Worm (Caenorhabditis elegans): ENCODE data around the gene dvc-1.
A peak's percentile ranks its signal among the peaks of the same experiment; 100 is the strongest.

Gene dvc-1

DNA sequence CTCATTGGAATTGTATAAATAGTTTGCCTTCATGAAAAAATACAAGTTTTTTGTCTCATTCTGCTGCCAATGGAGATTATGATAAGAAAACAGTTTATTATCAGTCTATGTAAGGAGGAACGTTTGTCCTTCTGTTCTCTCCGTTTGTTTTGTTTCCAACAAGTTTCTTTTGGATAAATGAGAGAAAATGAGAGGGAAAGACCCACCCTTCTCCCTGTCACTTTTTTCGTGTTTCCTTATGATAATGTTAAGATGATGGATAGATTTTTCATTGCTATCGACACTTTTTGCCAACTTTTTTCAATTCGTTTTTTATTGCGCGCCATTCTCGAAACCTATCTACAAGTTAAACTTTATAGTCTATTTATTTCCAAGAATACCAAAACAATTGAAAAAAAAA, 8.0 kb downstream of the dvc-1 start:
- TF ChIP-seq dmd-4 (tag; optimal IDR thresholded peaks at IDR 0.05; ENCODE audit: borderline replicate concordance) (no peak), elt-2 (tag; optimal IDR thresholded peaks at IDR 0.05) (peak; percentile 8), elt-4 (tag; optimal IDR thresholded peaks at IDR 0.05) (no peak)

- TF ChIP-seq pros-1 (tag; optimal IDR thresholded peaks at IDR 0.05) (peak; percentile 9), nhr-11 (tag; optimal IDR thresholded peaks at IDR 0.05) (no peak), hlh-8 (tag; optimal IDR thresholded peaks at IDR 0.05) (peak; percentile 25), hlh-6 (tag; optimal IDR thresholded peaks at IDR 0.05) (no peak), elt-2 (tag; optimal IDR thresholded peaks at IDR 0.05) (peak; percentile 43), pha-2 (tag; optimal IDR thresholded peaks at IDR 0.05) (no peak), pat-9 (tag; optimal IDR thresholded peaks at IDR 0.05) (no peak), unc-55 (GFP tag; optimal IDR thresholded peaks at IDR 0.05) (peak; percentile 31), T23F11.4 (GFP tag; optimal IDR thresholded peaks at IDR 0.05) (no peak), ceh-19 (GFP tag; optimal IDR thresholded peaks at IDR 0.05) (peak; percentile 52), tbx-2 (tag; optimal IDR thresholded peaks at IDR 0.05) (peak; percentile 79), fkh-6 (tag; optimal IDR thresholded peaks at IDR 0.05) (no peak), ceh-34 (tag; optimal IDR thresholded peaks at IDR 0.05) (peak; percentile 90), nfya-1 (tag; optimal IDR thresholded peaks at IDR 0.05) (peak; percentile 66), dve-1 (tag; optimal IDR thresholded peaks at IDR 0.05) (peak; percentile 15), ref-2 (tag; optimal IDR thresholded peaks at IDR 0.05) (peak; percentile 74), ztf-16 (tag; optimal IDR thresholded peaks at IDR 0.05) (peak; percentile 16), hlh-30 (tag; optimal IDR thresholded peaks at IDR 0.05; ENCODE audit: insufficient read depth) (peak; percentile 94), tbx-7 (tag; optimal IDR thresholded peaks at IDR 0.05) (peak; percentile 36), zip-5 (tag; optimal IDR thresholded peaks at IDR 0.05) (peak; percentile 32), ceh-31 (tag; optimal IDR thresholded peaks at IDR 0.05) (peak; percentile 93), ceh-18 (tag; optimal IDR thresholded peaks at IDR 0.05) (peak; percentile 35), fax-1 (tag; optimal IDR thresholded peaks at IDR 0.05) (peak; percentile 52), rnt-1 (tag; optimal IDR thresholded peaks at IDR 0.05) (peak; percentile 39), hlh-15 (tag; optimal IDR thresholded peaks at IDR 0.05) (no peak), F13H6.1 (tag; optimal IDR thresholded peaks at IDR 0.05) (peak; percentile 45), pqm-1 (tag; optimal IDR thresholded peaks at IDR 0.05) (peak; percentile 40), dmd-4 (tag; optimal IDR thresholded peaks at IDR 0.05; ENCODE audit: borderline replicate concordance) (peak; percentile 10), nhr-232 (tag; optimal IDR thresholded peaks at IDR 0.05) (no peak), unc-42 (tag; optimal IDR thresholded peaks at IDR 0.05) (peak; percentile 86), ceh-14 (tag; optimal IDR thresholded peaks at IDR 0.05) (peak; percentile 57), lin-11 (tag; optimal IDR thresholded peaks at IDR 0.05) (no peak), ets-4 (tag; optimal IDR thresholded peaks at IDR 0.05) (peak; percentile 38), ceh-2 (tag; optimal IDR thresholded peaks at IDR 0.05) (peak; percentile 66), fkh-10 (GFP tag; optimal IDR thresholded peaks at IDR 0.05) (no peak), C08G9.2 (tag; optimal IDR thresholded peaks at IDR 0.05) (peak; percentile 68), ceh-48 (tag; optimal IDR thresholded peaks at IDR 0.05) (peak; percentile 93)
These were observed 10.4 kb downstream of the dvc-1 start, which contains the start of gene pqn-70 for ce11 chrV:11228653-11229173. Gene pqn-70, minus strand, starts transcription at chrV:11228703.

DNA sequence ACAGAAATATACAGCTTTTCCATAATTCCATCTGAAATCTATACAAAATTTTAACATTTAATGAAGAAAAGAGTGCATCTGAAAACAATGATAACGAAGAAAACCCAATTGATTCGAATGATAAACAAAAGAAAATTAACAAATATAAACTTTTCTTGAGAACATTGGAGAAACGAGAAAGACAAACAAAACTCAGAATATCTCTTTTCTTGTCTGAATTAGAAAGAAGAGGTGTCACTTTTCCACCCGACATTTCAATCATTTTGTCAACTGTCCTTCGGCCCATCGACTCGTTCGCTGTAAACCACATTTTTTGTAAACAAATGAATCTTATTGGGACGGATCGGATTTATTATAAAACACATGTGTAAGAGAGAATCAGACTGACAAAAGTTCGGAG, 13.2 kb downstream of the dvc-1 start, which contains the start of gene bgal-1:
TSS of gene bgal-1 (minus strand) at position 38 of the 400 bp plus-strand sequence.
- TF ChIP-seq unc-55 (GFP tag; optimal IDR thresholded peaks at IDR 0.05) (peak; percentile 81), tbx-7 (tag; optimal IDR thresholded peaks at IDR 0.05) (no peak)

ce11 chrV:11223698-11224097, 15.4 kb downstream of the dvc-1 start:
- TF ChIP-seq pat-9 (tag; optimal IDR thresholded peaks at IDR 0.05): no peak
- no peak for TF ChIP-seq ceh-9 (tag; optimal IDR thresholded peaks at IDR 0.05)
